Worm (Caenorhabditis elegans): ENCODE data around the gene nspb-11.

DNA sequence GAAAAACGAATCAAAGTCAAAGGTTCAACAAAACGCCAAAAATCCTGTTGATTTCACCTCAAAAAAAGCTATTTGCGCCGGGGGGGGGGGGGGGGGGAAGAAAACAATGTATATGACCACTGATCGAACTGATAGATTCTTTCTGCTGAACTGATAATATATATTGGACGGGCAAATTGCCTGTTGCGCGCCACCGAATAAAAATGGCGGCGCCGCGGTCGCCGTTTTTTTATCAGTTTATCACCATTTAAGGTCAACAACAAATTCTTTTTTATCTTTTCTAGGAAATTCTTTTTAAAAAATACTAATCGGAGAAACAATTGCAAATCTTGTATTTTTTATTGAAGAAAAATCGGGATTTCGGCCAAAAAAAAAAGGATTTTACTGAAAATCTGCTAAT is 27.4 kb upstream of the nspb-11 start:
- TF ChIP-seq W03F9.2 (tag; optimal IDR thresholded peaks at IDR 0.05): no peak
- TF ChIP-seq dao-5 (tag; optimal IDR thresholded peaks at IDR 0.05): no peak
